Fruit fly (Drosophila melanogaster): ENCODE data around the gene ND-13B.

Gene ND-13B

DNA sequence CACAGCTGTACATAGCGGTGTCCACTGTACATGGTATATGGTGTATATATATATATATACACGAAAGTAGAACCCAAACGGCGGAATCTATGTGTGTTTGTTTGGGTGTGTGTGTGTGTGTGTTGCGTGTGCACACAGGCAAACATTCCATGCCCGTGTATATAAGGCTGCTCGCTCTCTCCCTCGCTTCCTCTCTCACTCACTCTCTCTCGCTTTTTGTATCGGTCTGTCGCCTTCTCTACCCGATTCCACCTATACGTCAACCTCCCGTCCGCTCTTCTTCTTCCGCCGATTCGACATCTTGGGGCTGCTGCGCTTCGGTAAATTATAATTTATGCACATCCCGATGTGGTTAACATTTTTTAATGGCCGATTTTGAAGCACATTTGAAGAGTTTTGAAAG, 19.8 kb downstream of the ND-13B start:
- TF ChIP-seq svp (GFP tag) = peak; percentile 64
- no peak for TF ChIP-seq CG7368 (GFP tag; optimal IDR thresholded peaks at IDR 0.05)
- TF ChIP-seq vri (GFP tag; optimal IDR thresholded peaks at IDR 0.05) = no peak
- TF ChIP-seq CG3032 (tag; optimal IDR thresholded peaks at IDR 0.05) = no peak
- TF ChIP-seq CG6854 (GFP tag; optimal IDR thresholded peaks at IDR 0.05) = peak; percentile 21
- peak; percentile 20 for TF ChIP-seq fkh (GFP tag; optimal IDR thresholded peaks at IDR 0.05)
- TF ChIP-seq dsx (GFP tag; optimal IDR thresholded peaks at IDR 0.05; ENCODE audit: poor library complexity, severe bottlenecking) = peak; percentile 3
- TF ChIP-seq CG1621 (tag; optimal IDR thresholded peaks at IDR 0.05) = no peak
- TF ChIP-seq CG11294 (GFP tag; IDR thresholded peaks at IDR 0.05) = no peak
- no peak for TF ChIP-seq pdm3 (GFP tag; optimal IDR thresholded peaks at IDR 0.05)
- TF ChIP-seq salr (GFP tag; optimal IDR thresholded peaks at IDR 0.05) = no peak
- no peak for TF ChIP-seq Sox14 (GFP tag; optimal IDR thresholded peaks at IDR 0.05)
- no peak for TF ChIP-seq CG34406 (GFP tag; optimal IDR thresholded peaks at IDR 0.05)
- no peak for TF ChIP-seq lz (GFP tag; optimal IDR thresholded peaks at IDR 0.05)
- TF ChIP-seq Gug (GFP tag; IDR thresholded peaks at IDR 0.05) = no peak
- no peak for TF ChIP-seq spab (GFP tag; optimal IDR thresholded peaks at IDR 0.05)
- no peak for TF ChIP-seq CG10631 (GFP tag; optimal IDR thresholded peaks at IDR 0.05)
- no peak for TF ChIP-seq CG8319 (GFP tag; optimal IDR thresholded peaks at IDR 0.05)
- no peak for TF ChIP-seq Ets96B (tag; optimal IDR thresholded peaks at IDR 0.05)
- no peak for TF ChIP-seq CG11902 (GFP tag; optimal IDR thresholded peaks at IDR 0.05)
- TF ChIP-seq Hr39 (GFP tag; optimal IDR thresholded peaks at IDR 0.05) = no peak
- TF ChIP-seq Smox (GFP tag; optimal IDR thresholded peaks at IDR 0.05) = no peak
- TF ChIP-seq esn (GFP tag; optimal IDR thresholded peaks at IDR 0.05) = no peak
- TF ChIP-seq CG4318 (GFP tag; optimal IDR thresholded peaks at IDR 0.05) = no peak
- peak; percentile 5 for TF ChIP-seq Met (GFP tag; optimal IDR thresholded peaks at IDR 0.05)
- TF ChIP-seq ss (GFP tag; optimal IDR thresholded peaks at IDR 0.05) = peak; percentile 33 to 39
- TF ChIP-seq CG16779 (tag; optimal IDR thresholded peaks at IDR 0.05) = no peak
- TF ChIP-seq Blimp-1 (GFP tag; optimal IDR thresholded peaks at IDR 0.05) = no peak
- TF ChIP-seq eg (GFP tag; IDR thresholded peaks at IDR 0.05) = no peak
- peak; percentile 40; the same call in 1 of the 3 replicates for TF ChIP-seq CG6163 (GFP tag; IDR thresholded peaks at IDR 0.05)

DNA sequence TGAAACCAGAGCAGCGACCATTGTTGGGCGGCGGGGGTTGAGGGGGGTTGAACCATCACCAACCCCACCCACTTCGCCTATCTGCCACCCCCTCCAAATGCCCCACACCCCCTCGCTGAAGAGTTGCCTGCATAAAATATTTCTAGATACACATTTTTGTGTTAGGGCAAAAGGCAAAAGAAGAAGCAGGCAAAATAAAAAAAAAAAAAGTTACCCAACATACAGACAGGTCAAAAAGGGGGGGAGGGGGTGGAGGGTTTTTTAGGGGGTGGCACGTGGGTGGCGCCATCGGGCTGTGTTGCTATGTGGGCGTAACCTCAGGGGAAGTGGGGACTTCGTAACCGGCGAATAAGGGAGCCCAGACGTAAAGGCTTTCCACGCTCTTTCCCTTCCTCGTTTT, 21.4 kb downstream of the ND-13B start:
- TF ChIP-seq CG7368 (GFP tag; optimal IDR thresholded peaks at IDR 0.05) (no peak), eg (GFP tag; IDR thresholded peaks at IDR 0.05) (0 out of 3 replicates have a peak, but pooled peaks have one; percentile 15)

DNA sequence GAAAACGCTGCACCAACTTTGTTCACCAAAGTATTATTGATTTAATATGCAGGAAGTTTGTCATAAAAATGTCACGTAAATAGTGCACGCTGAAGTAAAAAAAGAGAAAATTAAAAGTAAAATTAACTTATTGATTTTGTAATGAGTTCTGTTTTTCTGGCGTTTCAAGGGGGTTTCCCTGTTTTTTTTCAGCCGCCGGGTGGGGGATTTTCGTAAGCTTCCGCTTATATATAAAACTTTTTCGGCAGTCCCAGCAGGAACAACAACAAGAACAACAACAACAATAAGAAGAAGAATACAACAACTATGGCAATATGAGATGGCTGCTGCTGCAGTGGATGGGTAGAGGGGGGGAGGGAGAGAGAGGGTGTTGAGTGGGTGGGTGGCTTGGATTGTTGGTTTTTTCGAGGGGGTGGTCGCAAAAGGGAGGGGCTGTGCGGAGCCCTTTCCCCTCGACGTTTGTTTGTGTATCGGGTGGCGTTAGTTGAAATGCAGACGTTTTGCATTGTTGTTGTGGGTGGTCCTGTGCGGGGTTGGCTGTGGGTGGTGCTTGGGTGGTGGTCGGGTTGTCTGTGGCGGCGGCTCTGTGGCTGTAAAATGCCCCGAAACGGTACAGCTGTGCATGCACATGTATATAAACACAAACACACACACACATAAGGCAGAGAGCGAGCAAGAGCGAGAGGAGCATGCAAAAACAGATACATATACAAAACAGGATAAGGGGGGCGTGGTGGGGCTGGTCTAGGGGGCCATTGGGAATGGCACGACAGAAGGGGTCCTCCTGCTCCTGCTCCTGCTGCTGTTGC, 24.1 kb downstream of the ND-13B start:
- TF ChIP-seq CG6854 (GFP tag; optimal IDR thresholded peaks at IDR 0.05) (no peak), CG6276 (GFP tag; optimal IDR thresholded peaks at IDR 0.05) (no peak), dac (GFP tag; optimal IDR thresholded peaks at IDR 0.05) (no peak), Sox102F (GFP tag; optimal IDR thresholded peaks at IDR 0.05) (no peak), Hr39 (GFP tag; optimal IDR thresholded peaks at IDR 0.05) (no peak), Blimp-1 (GFP tag; optimal IDR thresholded peaks at IDR 0.05) (no peak), acj6 (GFP tag; optimal IDR thresholded peaks at IDR 0.05) (no peak), CG8319 (GFP tag; optimal IDR thresholded peaks at IDR 0.05) (no peak), dsx (GFP tag; optimal IDR thresholded peaks at IDR 0.05; ENCODE audit: poor library complexity, severe bottlenecking) (no peak), CG31627 (GFP tag; optimal IDR thresholded peaks at IDR 0.05) (no peak), Eip93F (GFP tag; optimal IDR thresholded peaks at IDR 0.05) (no peak), CG1621 (tag; optimal IDR thresholded peaks at IDR 0.05) (no peak), CG6808 (GFP tag; optimal IDR thresholded peaks at IDR 0.05) (no peak), ss (GFP tag; optimal IDR thresholded peaks at IDR 0.05) (no peak), salr (GFP tag; optimal IDR thresholded peaks at IDR 0.05) (no peak)

Measured in whole organism, prepupa.